Fruit fly (Drosophila melanogaster) whole organism, embryonic: ENCODE results near the gene CG46397.

Experiments
- Asciz ChIP-seq: fragments of 200-800 bp; sonication (Bioruptor generic); optimal IDR thresholded peaks from 2 replicates; lab custom pipeline; 2017; ENCODE audit warnings: missing biosample characterization, mild to moderate bottlenecking, missing genetic modification characterization, missing genetic modification reagents
- B-H2 ChIP-seq: fragments of 200-800 bp; sonication (Bioruptor generic); optimal IDR thresholded peaks from 2 replicates; lab custom pipeline; 2018; ENCODE audit warnings: missing biosample characterization, mild to moderate bottlenecking, missing genetic modification characterization
- CG10147 ChIP-seq: fragments of 200-800 bp; sonication (Bioruptor generic); optimal IDR thresholded peaks from 2 replicates; lab custom pipeline; 2019; ENCODE audit warnings: missing biosample characterization, mild to moderate bottlenecking, missing genetic modification characterization, moderate library complexity
- CG10366 ChIP-seq: fragments of 200-800 bp; sonication (Bioruptor generic); IDR thresholded peaks from 2 replicates; pipeline ENCODE4 v1.3.6; 2022; ENCODE audit warnings: missing biosample characterization, missing genetic modification characterization
- CG11723 ChIP-seq: fragments of 200-800 bp; sonication (Bioruptor generic); optimal IDR thresholded peaks from 2 replicates; lab custom pipeline; 2017; ENCODE audit warnings: missing biosample characterization, mild to moderate bottlenecking, missing genetic modification characterization
- CG12659 ChIP-seq: fragments of 200-800 bp; sonication (Bioruptor generic); optimal IDR thresholded peaks from 3 replicates; lab custom pipeline; 2017; ENCODE audit warnings: mild to moderate bottlenecking, missing biosample characterization, missing genetic modification reagents, missing genetic modification characterization
- CG12744 ChIP-seq: fragments of 200-800 bp; sonication (Bioruptor generic); optimal IDR thresholded peaks from 2 replicates; lab custom pipeline; 2016; ENCODE audit warnings: missing biosample characterization, missing genetic modification characterization
- CG12769 ChIP-seq: fragments of 200-800 bp; sonication (Bioruptor generic); optimal IDR thresholded peaks from 2 replicates; lab custom pipeline; 2019; ENCODE audit warnings: missing biosample characterization, mild to moderate bottlenecking, missing genetic modification characterization, moderate library complexity
- CG13123 ChIP-seq: fragments of 200-800 bp; sonication (Bioruptor generic); optimal IDR thresholded peaks from 2 replicates; lab custom pipeline; 2016; ENCODE audit warnings: missing biosample characterization, missing genetic modification characterization
- CG15696 ChIP-seq: fragments of 200-800 bp; sonication (Bioruptor generic); optimal IDR thresholded peaks from 2 replicates; lab custom pipeline; 2019; ENCODE audit warnings: missing biosample characterization, mild to moderate bottlenecking, missing genetic modification characterization, moderate library complexity
- CG1792 ChIP-seq: fragments of 200-800 bp; sonication (Bioruptor generic); optimal IDR thresholded peaks from 2 replicates; lab custom pipeline; 2016; ENCODE audit warnings: missing biosample characterization, missing genetic modification characterization
- CG18599 ChIP-seq: fragments of 200-800 bp; sonication (Bioruptor generic); optimal IDR thresholded peaks from 3 replicates; lab custom pipeline; 2017; ENCODE audit warnings: missing biosample characterization, missing genetic modification characterization, mild to moderate bottlenecking, moderate library complexity, missing genetic modification reagents
- CG18619 ChIP-seq: fragments of 200-800 bp; sonication (Bioruptor generic); optimal IDR thresholded peaks from 3 replicates; lab custom pipeline; 2017; ENCODE audit warnings: missing biosample characterization, mild to moderate bottlenecking, missing genetic modification characterization
- CG2889 ChIP-seq: fragments of 200-800 bp; sonication (Bioruptor generic); IDR thresholded peaks from 3 replicates; pipeline ENCODE4 v1.3.6; 2022; ENCODE audit warnings: missing biosample characterization, missing genetic modification characterization
- CG32532 ChIP-seq: fragments of 200-800 bp; sonication (Bioruptor generic); IDR thresholded peaks from 2 replicates; pipeline ENCODE4 v1.3.6; 2022; ENCODE audit warnings: missing biosample characterization, missing genetic modification characterization
- CG33557 ChIP-seq: fragments of 200-800 bp; sonication (Bioruptor generic); optimal IDR thresholded peaks from 2 replicates; lab custom pipeline; 2019; ENCODE audit warnings: missing biosample characterization, mild to moderate bottlenecking, missing genetic modification characterization, moderate library complexity
- CG3407 ChIP-seq: fragments of 200-800 bp; sonication (Bioruptor generic); optimal IDR thresholded peaks from 2 replicates; lab custom pipeline; 2018; ENCODE audit warnings: missing biosample characterization, mild to moderate bottlenecking, missing genetic modification characterization
- CG34376 ChIP-seq: fragments of 200-800 bp; sonication (Bioruptor generic); optimal IDR thresholded peaks from 2 replicates; lab custom pipeline; 2018; ENCODE audit warnings: missing biosample characterization, mild to moderate bottlenecking, missing genetic modification characterization
- CG34422 ChIP-seq: fragments of 200-800 bp; sonication (Bioruptor generic); IDR thresholded peaks from 3 replicates; pipeline ENCODE4 v1.3.6; 2022; ENCODE audit warnings: missing biosample characterization, missing genetic modification characterization
- CG3995 ChIP-seq: fragments of 200-800 bp; sonication (Bioruptor generic); optimal IDR thresholded peaks from 3 replicates; lab custom pipeline; 2016; ENCODE audit warnings: missing biosample characterization, missing genetic modification characterization
- CG4424 ChIP-seq: fragments of 200-800 bp; sonication (Bioruptor generic); optimal IDR thresholded peaks from 3 replicates; lab custom pipeline; 2016; ENCODE audit warnings: missing biosample characterization, missing genetic modification characterization
- CG9727 ChIP-seq: fragments of 200-800 bp; sonication (Bioruptor generic); optimal IDR thresholded peaks from 3 replicates; lab custom pipeline; 2017; ENCODE audit warnings: missing biosample characterization, mild to moderate bottlenecking, missing genetic modification characterization
- CG9817 ChIP-seq: fragments of 200-800 bp; sonication (Bioruptor generic); optimal IDR thresholded peaks from 2 replicates; lab custom pipeline; 2018; ENCODE audit warnings: missing biosample characterization, mild to moderate bottlenecking, missing genetic modification characterization, moderate library complexity
- CG9932 ChIP-seq: fragments of 200-800 bp; sonication (Bioruptor generic); IDR thresholded peaks from 2 replicates; pipeline ENCODE4 v1.3.6; 2022; ENCODE audit warnings: missing biosample characterization, missing genetic modification characterization
- Dfd ChIP-seq, 2 experiments: fragments of >200 bp; optimal IDR thresholded peaks; 2 replicates each; lab custom pipeline; 2017; ENCODE audit warnings: missing biosample characterization in 2 of 2, missing genetic modification characterization in 2 of 2
- Dip3 ChIP-seq: fragments of 200-800 bp; sonication (Bioruptor generic); optimal IDR thresholded peaks from 3 replicates; lab custom pipeline; 2016; ENCODE audit warnings: missing biosample characterization, missing genetic modification characterization
- Hr51 ChIP-seq, 2 experiments: fragments of 200-800 bp; sonication (Bioruptor generic); optimal IDR thresholded peaks; 2 replicates in 1 of 2; 3 replicates in 1 of 2; lab custom pipeline; 2016 to 2018; ENCODE audit warnings: missing biosample characterization in 2 of 2, missing genetic modification characterization in 2 of 2, mild to moderate bottlenecking in 1 of 2, moderate library complexity in 1 of 2
- Hsf ChIP-seq: fragments of 200-800 bp; sonication (Bioruptor generic); optimal IDR thresholded peaks from 3 replicates; lab custom pipeline; 2016; ENCODE audit warnings: missing biosample characterization, missing genetic modification characterization
- Ssrp ChIP-seq: fragments of 200-800 bp; sonication (Bioruptor generic); optimal IDR thresholded peaks from 2 replicates; lab custom pipeline; 2018; ENCODE audit warnings: missing biosample characterization, mild to moderate bottlenecking, missing genetic modification characterization, moderate library complexity
- amos ChIP-seq: fragments of 200-800 bp; sonication (Bioruptor generic); IDR thresholded peaks from 2 replicates; pipeline ENCODE4 v1.3.6; 2022; ENCODE audit warnings: missing biosample characterization, missing genetic modification characterization; ENCODE audit not compliant: partially characterized antibody
- bab2 ChIP-seq: fragments of 200-800 bp; sonication (Bioruptor generic); optimal IDR thresholded peaks from 2 replicates; lab custom pipeline; 2016; ENCODE audit warnings: missing biosample characterization, missing genetic modification characterization
- cas ChIP-seq: fragments of 200-800 bp; sonication (Bioruptor generic); IDR thresholded peaks from 2 replicates; pipeline ENCODE4 v1.3.6; 2022; ENCODE audit warnings: missing biosample characterization, missing genetic modification characterization
- cg ChIP-seq: fragments of 200-800 bp; sonication (Bioruptor generic); optimal IDR thresholded peaks from 3 replicates; lab custom pipeline; 2019; ENCODE audit warnings: missing biosample characterization, mild to moderate bottlenecking, missing genetic modification characterization, moderate library complexity
- chif ChIP-seq, 2 experiments: fragments of 200-800 bp; sonication (Bioruptor generic); optimal IDR thresholded peaks; 3 replicates each; lab custom pipeline; 2016; ENCODE audit warnings: missing biosample characterization in 2 of 2, missing genetic modification characterization in 2 of 2
- danr ChIP-seq: fragments of 200-800 bp; sonication (Bioruptor generic); IDR thresholded peaks from 2 replicates; pipeline ENCODE4 v1.3.6; 2022; ENCODE audit warnings: missing biosample characterization, missing genetic modification characterization
- eve ChIP-seq, 2 experiments: fragments of >200 bp; optimal IDR thresholded peaks; 2 replicates each; lab custom pipeline; 2017; ENCODE audit warnings: missing biosample characterization in 2 of 2, missing genetic modification characterization in 2 of 2
- exex ChIP-seq: fragments of 200-800 bp; sonication (Bioruptor generic); optimal IDR thresholded peaks from 4 replicates; lab custom pipeline; 2018; ENCODE audit warnings: missing biosample characterization, mild to moderate bottlenecking, missing genetic modification characterization, moderate library complexity
- fd96Cb ChIP-seq: fragments of 200-800 bp; sonication (Bioruptor generic); optimal IDR thresholded peaks from 2 replicates; lab custom pipeline; 2018; ENCODE audit warnings: missing biosample characterization, mild to moderate bottlenecking, missing genetic modification characterization, moderate library complexity
- gfzf ChIP-seq: fragments of 200-800 bp; sonication (Bioruptor generic); optimal IDR thresholded peaks from 2 replicates; lab custom pipeline; 2016; ENCODE audit warnings: missing biosample characterization, mild to moderate bottlenecking, missing genetic modification characterization, moderate library complexity
- ham ChIP-seq: fragments of 200-800 bp; sonication (Bioruptor generic); IDR thresholded peaks from 2 replicates; pipeline ENCODE4 v1.3.6; 2022; ENCODE audit warnings: missing biosample characterization, missing genetic modification characterization
- hb ChIP-seq: fragments of 200-800 bp; sonication (Bioruptor generic); IDR thresholded peaks from 3 replicates; pipeline ENCODE4 v1.3.6; 2022; ENCODE audit warnings: missing biosample characterization, missing genetic modification characterization; ENCODE audit not compliant: partially characterized antibody
- inv ChIP-seq: fragments of 200-800 bp; sonication (Bioruptor generic); IDR thresholded peaks from 2 replicates; pipeline ENCODE4 v1.3.6; 2022; ENCODE audit warnings: missing biosample characterization, missing genetic modification characterization; ENCODE audit not compliant: partially characterized antibody
- oc ChIP-seq: fragments of 200-800 bp; sonication (Bioruptor generic); optimal IDR thresholded peaks from 2 replicates; lab custom pipeline; 2018; ENCODE audit warnings: missing biosample characterization, mild to moderate bottlenecking, missing genetic modification characterization, moderate library complexity
- otp ChIP-seq: fragments of 200-800 bp; sonication (Bioruptor generic); IDR thresholded peaks from 3 replicates; pipeline ENCODE4, ENCODE4 v1.3.6; 2022; ENCODE audit warnings: missing biosample characterization, missing genetic modification characterization
- psq ChIP-seq: fragments of 200-800 bp; sonication (Bioruptor generic); optimal IDR thresholded peaks from 2 replicates; lab custom pipeline; 2017; ENCODE audit warnings: missing biosample characterization, missing genetic modification characterization
- pum ChIP-seq: fragments of 200-800 bp; sonication (Bioruptor generic); optimal IDR thresholded peaks from 2 replicates; lab custom pipeline; 2016; ENCODE audit warnings: missing biosample characterization, missing genetic modification characterization
- sc ChIP-seq, 3 experiments: fragments of >200 bp in 2 of 3; fragments of 200-800 bp in 1 of 3; sonication (Bioruptor generic) in 1 of 3; optimal IDR thresholded peaks; 2 replicates in 2 of 3; 3 replicates in 1 of 3; lab custom pipeline; 2017; ENCODE audit warnings: mild to moderate bottlenecking in 1 of 3, missing biosample characterization in 1 of 3, missing genetic modification characterization in 1 of 3, missing genetic modification reagents in 1 of 3
- sug ChIP-seq: fragments of 200-800 bp; optimal IDR thresholded peaks from 2 replicates; lab custom pipeline; 2019; ENCODE audit warnings: missing biosample characterization, mild to moderate bottlenecking, missing genetic modification characterization, moderate library complexity
- tll ChIP-seq, 2 experiments: fragments of 200-800 bp in 1 of 2; fragments of >200 bp in 1 of 2; sonication (Bioruptor generic) in 1 of 2; optimal IDR thresholded peaks; 2 replicates each; lab custom pipeline; 2017 to 2019; ENCODE audit warnings: missing biosample characterization in 2 of 2, missing genetic modification characterization in 2 of 2, mild to moderate bottlenecking in 1 of 2, moderate library complexity in 1 of 2

Gene CG46397

DNA sequence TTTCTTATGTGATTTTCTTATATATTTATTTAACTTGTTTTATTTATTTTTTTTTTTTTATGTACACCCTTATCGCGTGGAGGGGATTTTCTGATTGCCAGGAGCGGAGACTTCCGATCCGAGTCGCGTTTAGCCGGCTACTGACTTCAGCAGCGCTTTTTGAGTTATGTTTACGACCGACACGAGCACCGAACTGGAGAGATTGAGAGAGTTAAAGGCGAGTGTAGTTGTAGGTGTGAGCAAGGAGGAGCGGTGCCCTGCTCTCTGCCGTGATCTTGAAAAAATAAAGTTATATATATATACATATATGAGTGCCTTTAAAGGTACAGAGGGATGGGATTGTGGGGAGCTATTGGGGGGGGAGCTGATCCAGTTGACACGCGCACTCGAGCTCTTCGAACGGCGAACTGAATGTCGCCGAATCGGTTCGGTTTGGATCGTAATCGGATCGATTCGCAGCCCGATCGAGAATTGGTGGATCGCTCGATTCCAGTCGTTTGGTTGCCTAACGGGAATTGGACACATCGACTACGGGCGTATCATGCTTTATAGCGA, 42.0 kb downstream of the CG46397 start, which contains the start of gene rost (continued):
- no peak for TF ChIP-seq CG3407 (GFP tag; lab: Kevin White, UChicago)
- TF ChIP-seq CG32532 (GFP tag; lab: Robert Waterston, UW): no peak
- TF ChIP-seq CG34376 (GFP tag; lab: Kevin White, UChicago): peak; percentile 86
- no peak for TF ChIP-seq Dfd (GFP tag; optimal IDR thresholded peaks at IDR 0.05; lab: Kevin White, UChicago)
- no peak for TF ChIP-seq tll (GFP tag; optimal IDR thresholded peaks at IDR 0.05; lab: Kevin White, UChicago)
- TF ChIP-seq Asciz (GFP tag; lab: Kevin White, UChicago): no peak
- no peak for TF ChIP-seq CG10147 (GFP tag; lab: Kevin White, UChicago)
- peak; percentile 86 for TF ChIP-seq sug (tag; lab: Kevin White, UChicago)
- no peak for TF ChIP-seq Ssrp (tag; lab: Kevin White, UChicago)
- no peak for TF ChIP-seq CG3995 (GFP tag; lab: Kevin White, UChicago)
- no peak for TF ChIP-seq Hr51 (GFP tag; optimal IDR thresholded peaks at IDR 0.05; lab: Kevin White, UChicago)
- TF ChIP-seq CG13123: no peak
- no peak for TF ChIP-seq CG9932 (GFP tag; lab: Robert Waterston, UW)
- no peak for TF ChIP-seq CG12744 (GFP tag; lab: Kevin White, UChicago)
- TF ChIP-seq CG12659 (GFP tag; lab: Kevin White, UChicago): no peak
- no peak for TF ChIP-seq CG10366 (GFP tag; lab: Robert Waterston, UW)
- TF ChIP-seq Hsf: no peak
- no peak for TF ChIP-seq oc (tag; lab: Kevin White, UChicago)
- TF ChIP-seq fd96Cb (tag; lab: Kevin White, UChicago): no peak
- no peak for TF ChIP-seq CG33557 (GFP tag; lab: Kevin White, UChicago)
- TF ChIP-seq sc (optimal IDR thresholded peaks at IDR 0.05; lab: Kevin White, UChicago): no peak
- TF ChIP-seq sc (GFP tag; optimal IDR thresholded peaks at IDR 0.05; lab: Kevin White, UChicago): no peak
- TF ChIP-seq ham (GFP tag; lab: Robert Waterston, UW): no peak
- no peak for TF ChIP-seq CG9817 (tag; lab: Kevin White, UChicago)
- no peak for TF ChIP-seq CG4424 (GFP tag; lab: Kevin White, UChicago)
- no peak for TF ChIP-seq inv
- TF ChIP-seq cg (GFP tag; lab: Kevin White, UChicago): peak; percentile 22
- TF ChIP-seq CG18599 (GFP tag; lab: Kevin White, UChicago): peak; percentile 49
- no peak for TF ChIP-seq CG11723
- TF ChIP-seq CG1792: no peak
- TF ChIP-seq Dip3 (GFP tag; lab: Kevin White, UChicago): no peak
- no peak; the same call in 1 of the 2 replicates for TF ChIP-seq amos (GFP tag; lab: Robert Waterston, UW)
- no peak for TF ChIP-seq hb
- no peak for TF ChIP-seq exex (tag; lab: Kevin White, UChicago)
- TF ChIP-seq chif (GFP tag; optimal IDR thresholded peaks at IDR 0.05; lab: Kevin White, UChicago): no peak
- no peak for TF ChIP-seq CG18619 (GFP tag; lab: Kevin White, UChicago)
- no peak for TF ChIP-seq pum (GFP tag; lab: Kevin White, UChicago)
- no peak for TF ChIP-seq CG9727 (GFP tag; lab: Kevin White, UChicago)
- TF ChIP-seq CG15696: no peak
- TF ChIP-seq danr (GFP tag; lab: Robert Waterston, UW): no peak
- TF ChIP-seq cas (GFP tag; lab: Robert Waterston, UW): no peak
- TF ChIP-seq CG2889 (GFP tag; lab: Robert Waterston, UW): no peak
- no peak for TF ChIP-seq B-H2 (GFP tag; lab: Kevin White, UChicago)
- TF ChIP-seq eve (GFP tag; optimal IDR thresholded peaks at IDR 0.05; lab: Kevin White, UChicago): no peak
- no peak for TF ChIP-seq CG34422 (GFP tag; lab: Robert Waterston, UW)
- no peak for TF ChIP-seq psq
- TF ChIP-seq bab2 (GFP tag; lab: Kevin White, UChicago): no peak
- no peak for TF ChIP-seq gfzf (GFP tag; lab: Kevin White, UChicago)
- peak; percentile 94 for TF ChIP-seq CG12769 (tag; lab: Kevin White, UChicago)
- no peak for TF ChIP-seq otp
